Worm (Caenorhabditis elegans): ENCODE results near the gene gipc-2.

ce11 chrIV:10026129-10026528, 1.3 kb downstream of the gipc-2 start:
- no peak for TF ChIP-seq madf-2 (tag; optimal IDR thresholded peaks at IDR 0.05)
- no peak for TF ChIP-seq elt-2 (tag; optimal IDR thresholded peaks at IDR 0.05)
- TF ChIP-seq pha-2 (tag; optimal IDR thresholded peaks at IDR 0.05), result no peak

Measured in whole organism, late embryonic.